Worm (Caenorhabditis elegans) whole organism, late embryonic: Measurements from ENCODE around the gene T05B11.4.

Source experiments
- C38D4.7 ChIP-seq: fragments of 200-800 bp; sonication (Bioruptor generic); optimal IDR thresholded peaks from 2 replicates; lab custom pipeline; 2018; ENCODE audit warnings: mild to moderate bottlenecking, missing genetic modification characterization, moderate library complexity, missing compliant biosample characterization
- ahr-1 ChIP-seq: sonication (generic microtip); optimal IDR thresholded peaks from 2 replicates; lab custom pipeline; 2016; ENCODE audit warnings: missing genetic modification characterization, missing compliant biosample characterization
- ceh-22 ChIP-seq: sonication (generic microtip); optimal IDR thresholded peaks from 2 replicates; lab custom pipeline; 2017; ENCODE audit warnings: missing biosample characterization, missing genetic modification characterization
- ceh-48 ChIP-seq: sonication (generic microtip); optimal IDR thresholded peaks from 2 replicates; lab custom pipeline; 2016; ENCODE audit warnings: missing genetic modification characterization, inconsistent platforms, missing compliant biosample characterization
- ceh-6 ChIP-seq: fragments of 200-800 bp; sonication (Bioruptor generic); optimal IDR thresholded peaks from 2 replicates; lab custom pipeline; 2018; ENCODE audit warnings: mild to moderate bottlenecking, missing genetic modification characterization, missing compliant biosample characterization
- dve-1 ChIP-seq: sonication (generic microtip); optimal IDR thresholded peaks from 2 replicates; lab custom pipeline; 2017; ENCODE audit warnings: antibody characterized with exemption, mild to moderate bottlenecking, missing genetic modification characterization, missing compliant biosample characterization
- elt-2 ChIP-seq: sonication (generic microtip); optimal IDR thresholded peaks from 2 replicates; lab custom pipeline; 2016; ENCODE audit warnings: missing genetic modification reagents, missing genetic modification characterization, missing compliant biosample characterization
- fkh-10 ChIP-seq: fragments of 150-350 bp; optimal IDR thresholded peaks from 2 replicates; lab custom pipeline; 2014; ENCODE audit warnings: missing biosample characterization, missing genetic modification reagents, missing genetic modification characterization
- hlh-13 ChIP-seq: fragments of 200-800 bp; sonication (Bioruptor generic); optimal IDR thresholded peaks from 2 replicates; lab custom pipeline; 2018; ENCODE audit warnings: mild to moderate bottlenecking, missing genetic modification characterization, missing compliant biosample characterization
- madf-2 ChIP-seq: sonication (generic microtip); optimal IDR thresholded peaks from 2 replicates; lab custom pipeline; 2017; ENCODE audit warnings: missing genetic modification characterization, missing compliant biosample characterization

DNA sequence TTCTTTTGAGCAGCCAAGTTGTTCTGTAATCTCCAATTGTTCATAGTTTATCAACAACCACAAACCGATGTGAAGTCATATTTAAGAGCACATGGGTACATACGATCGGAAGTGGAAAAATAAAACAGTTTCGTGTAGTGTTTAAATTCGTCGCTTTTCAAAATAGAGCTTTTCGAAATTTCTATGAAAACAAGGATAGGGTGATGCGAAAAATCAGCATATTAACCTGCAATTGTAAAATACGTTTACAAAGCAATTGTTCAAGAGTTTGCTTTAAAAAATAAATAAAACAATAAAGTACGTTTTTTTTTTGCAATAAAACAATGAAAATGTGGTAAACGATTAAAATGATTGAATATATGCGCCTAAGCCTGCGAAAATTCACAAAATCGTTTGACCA lies 32.5 kb downstream of the T05B11.4 start, which contains the start of gene ZK105.14:
- TF ChIP-seq ceh-48 (tag; lab: Kevin White, UChicago) (no peak), ceh-6 (GFP tag; lab: Kevin White, UChicago) (no peak), ahr-1 (no peak), dve-1 (no peak), madf-2 (tag; lab: Kevin White, UChicago) (no peak), fkh-10 (GFP tag; lab: Kevin White, UChicago) (no peak), C38D4.7 (GFP tag; lab: Kevin White, UChicago) (no peak), ceh-22 (tag; lab: Kevin White, UChicago) (no peak), hlh-13 (GFP tag; lab: Kevin White, UChicago) (no peak), elt-2 (tag; lab: Kevin White, UChicago) (no peak)
